Worm (Caenorhabditis elegans) whole organism, L4 larva: ENCODE data around the gene clc-9.

Experiments
- ama-1 ChIP-seq: fragments of 150-350 bp; optimal IDR thresholded peaks from 2 replicates; lab custom pipeline; 2014; ENCODE audit warnings: inconsistent platforms, mixed read lengths
- daf-12 ChIP-seq: fragments of 150-350 bp; optimal IDR thresholded peaks from 2 replicates; lab custom pipeline; 2014; ENCODE audit warnings: missing biosample characterization, missing genetic modification reagents, missing genetic modification characterization
- hif-1 ChIP-seq, 2 experiments: sonication (generic microtip); optimal IDR thresholded peaks; 2 replicates each; lab custom pipeline; 2016 to 2017; ENCODE audit warnings: missing compliant biosample characterization in 2 of 2, missing genetic modification characterization in 2 of 2, missing genetic modification reagents in 2 of 2, missing genotype in 2 of 2, mild to moderate bottlenecking in 1 of 2
- nhr-76 ChIP-seq: fragments of 150-350 bp; optimal IDR thresholded peaks from 2 replicates; lab custom pipeline; 2014; ENCODE audit warnings: missing biosample characterization, missing genetic modification characterization
- nhr-77 ChIP-seq: fragments of 150-350 bp; optimal IDR thresholded peaks from 2 replicates; lab custom pipeline; 2014; ENCODE audit warnings: missing biosample characterization, missing genetic modification characterization
- skn-1 ChIP-seq: fragments of 150-350 bp; optimal IDR thresholded peaks from 2 replicates; lab custom pipeline; 2014; ENCODE audit warnings: missing biosample characterization, missing genetic modification characterization
- ztf-7 ChIP-seq: fragments of 150-350 bp; optimal IDR thresholded peaks from 2 replicates; lab custom pipeline; 2014; ENCODE audit warnings: missing biosample characterization, missing genetic modification characterization

ce11 chrIV:11156526-11156925, 43.8 kb downstream of the clc-9 start:
- TF ChIP-seq skn-1 (no peak), nhr-76 (tag; lab: Kevin White, UChicago) (no peak), daf-12 (tag; lab: Kevin White, UChicago) (no peak), nhr-77 (tag; lab: Kevin White, UChicago) (no peak), ama-1 (lab: Kevin White, UChicago) (no peak), hif-1 (tag; optimal IDR thresholded peaks at IDR 0.05; lab: Kevin White, UChicago) (no peak), ztf-7 (tag; lab: Kevin White, UChicago) (no peak)
